Worm (Caenorhabditis elegans) whole organism, dauer: ENCODE results near the gene nas-21.
"Not testable (repeated sequence)": the region's sequence is repeated elsewhere in the genome, so short reads cannot be mapped to it uniquely, and the experiment has no call there.

ENCODE experiments used
- unc-62 ChIP-seq: sonication (generic microtip); optimal IDR thresholded peaks from 2 replicates; lab custom pipeline; 2017; ENCODE audit warnings: missing biosample characterization, missing genetic modification reagents, missing genetic modification characterization

Gene nas-21

ce11 chrV:11504853-11505397 lies 32.6 kb downstream of the nas-21 start, which contains the start of the genes C55A6.1 and C55A6.10:
C55A6.1 (minus strand) TSS chrV:11504968.
C55A6.10 (plus strand) TSS chrV:11505347.
- TF ChIP-seq unc-62 (GFP tag; lab: Kevin White, UChicago) = not testable (repeated sequence)

- no peak for TF ChIP-seq unc-62 (GFP tag; lab: Kevin White, UChicago)
Measured at ce11 chrV:11506347-11506746, 34.0 kb downstream of the nas-21 start.

ce11 chrV:11508773-11509172 lies 36.4 kb downstream of the nas-21 start, which contains the start of gene ttll-5:
ttll-5 (plus strand) TSS chrV:11509060.
- no peak for TF ChIP-seq unc-62 (GFP tag; lab: Kevin White, UChicago)

ce11 chrV:11513432-11513831 lies 41.1 kb downstream of the nas-21 start, which contains the start of gene C55A6.3:
C55A6.3 (minus strand) TSS chrV:11513532.
- no peak for TF ChIP-seq unc-62 (GFP tag; lab: Kevin White, UChicago)

ce11 chrV:11514677-11515076 lies 42.3 kb downstream of the nas-21 start, which contains the start of gene C55A6.6:
C55A6.6 (minus strand) TSS chrV:11514737.
- no peak for TF ChIP-seq unc-62 (GFP tag; lab: Kevin White, UChicago)

- TF ChIP-seq unc-62 (GFP tag; lab: Kevin White, UChicago) = no peak
Measured at ce11 chrV:11515145-11515544, 42.8 kb downstream of the nas-21 start.

ce11 chrV:11516141-11516591 lies 43.8 kb downstream of the nas-21 start, which contains the start of gene sdz-8:
sdz-8 (minus strand) TSS chrV:11516191.
- TF ChIP-seq unc-62 (GFP tag; lab: Kevin White, UChicago) = no peak

ce11 chrV:11517789-11518188 lies 45.4 kb downstream of the nas-21 start, which contains the start of gene C55A6.4:
C55A6.4 (minus strand) TSS chrV:11517889.
- no peak for TF ChIP-seq unc-62 (GFP tag; lab: Kevin White, UChicago)

- no peak for TF ChIP-seq unc-62 (GFP tag; lab: Kevin White, UChicago)
Measured at ce11 chrV:11520215-11520614, 47.9 kb downstream of the nas-21 start, which contains the start of the genes C55A6.11 and C55A6.7. C55A6.11 (plus strand) TSS chrV:11520515. C55A6.7 (minus strand) TSS chrV:11520530.

- TF ChIP-seq unc-62 (GFP tag; lab: Kevin White, UChicago) = no peak
Measured at ce11 chrV:11521448-11521847, 49.1 kb downstream of the nas-21 start, which contains the start of gene pafo-1. pafo-1 (plus strand) TSS chrV:11521703.
